Worm (Caenorhabditis elegans) whole organism, L4 larva: ENCODE data around the gene K11H3.3.

Experiments
- ceh-62 ChIP-seq: sonication (generic microtip); optimal IDR thresholded peaks from 2 replicates; lab custom pipeline; 2017; ENCODE audit warnings: missing biosample characterization, missing genetic modification characterization
- fkh-10 ChIP-seq: fragments of 150-350 bp; optimal IDR thresholded peaks from 2 replicates; lab custom pipeline; 2014; ENCODE audit warnings: missing biosample characterization, missing genetic modification reagents, missing genetic modification characterization

DNA sequence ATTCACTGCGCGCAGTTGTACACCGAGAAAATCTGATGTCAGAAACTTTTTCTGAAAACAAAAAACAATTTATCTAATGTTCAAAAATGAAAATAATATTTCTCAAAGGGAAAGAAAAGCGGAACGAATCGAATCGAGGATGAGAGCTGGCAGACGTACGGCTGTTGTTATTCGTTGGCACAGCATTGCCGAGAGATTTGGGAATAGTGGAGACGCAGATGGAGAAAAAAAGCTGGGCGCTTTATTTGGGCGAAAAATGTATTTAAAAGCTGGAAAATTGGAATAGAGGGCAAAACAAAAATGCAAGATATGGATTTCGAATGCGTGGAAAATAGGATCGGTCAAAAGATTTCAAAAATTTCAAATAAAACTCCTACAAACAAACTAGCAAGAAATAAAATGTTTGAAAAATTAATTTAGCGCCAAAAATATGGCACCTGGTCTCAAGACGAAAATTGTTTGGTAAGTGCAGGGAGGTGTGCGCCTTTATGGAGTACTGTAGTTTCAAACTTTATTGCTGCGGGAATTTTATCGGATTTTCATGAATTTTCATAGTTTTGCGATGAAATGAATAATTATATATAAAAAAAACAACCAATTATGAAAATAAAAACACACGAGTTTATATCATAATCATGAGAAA is 7.6 kb downstream of the K11H3.3 start, which contains the start of gene gpdh-2:
- no peak for TF ChIP-seq ceh-62 (tag; lab: Kevin White, UChicago)
- no peak for TF ChIP-seq fkh-10 (GFP tag; lab: Kevin White, UChicago)
